1 fruit fly cellular context compared by ENCODE assay signal in the genomic region with DNA sequence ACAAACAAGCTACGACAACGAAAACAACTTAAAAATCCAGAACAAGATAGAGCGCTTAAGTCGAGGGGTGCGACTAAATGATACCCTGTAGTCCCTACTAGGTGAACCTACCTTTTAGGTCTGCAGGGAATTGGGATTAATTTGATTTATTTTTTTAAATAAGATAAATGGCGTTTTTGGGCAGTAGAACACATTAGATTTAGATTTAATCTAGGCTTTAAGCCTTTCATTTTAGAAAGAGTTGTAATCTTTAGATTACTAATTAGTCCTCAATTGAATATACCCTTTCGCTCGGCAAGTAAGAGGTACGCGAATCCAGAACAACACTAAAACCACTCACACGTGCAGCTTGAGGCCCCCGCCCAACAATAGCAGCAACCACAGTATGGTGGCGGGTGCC.
TF ChIP-seq lines count a peak whose summit lies in the region.

No protein-coding gene starts in this region.

TF ChIP-seq in whole organism, prepupa, 60 proteins besides CTCF, POLR2A, EP300 and RAD21 (continued from another document):
- no peak for TF ChIP-seq net (GFP tag; optimal IDR thresholded peaks at IDR 0.05; lab: Kevin White, UChicago)
- TF ChIP-seq CG11762 (GFP tag; optimal IDR thresholded peaks at IDR 0.05; lab: Kevin White, UChicago; ENCODE audit: insufficient read depth): no peak
- no peak for TF ChIP-seq Sox14 (GFP tag; optimal IDR thresholded peaks at IDR 0.05; lab: Kevin White, UChicago)
- no peak for TF ChIP-seq dac (GFP tag; optimal IDR thresholded peaks at IDR 0.05; lab: Kevin White, UChicago)
- peak; percentile 4 for TF ChIP-seq Hr4 (GFP tag; optimal IDR thresholded peaks at IDR 0.05; lab: Kevin White, UChicago)
- no peak for TF ChIP-seq fkh (GFP tag; optimal IDR thresholded peaks at IDR 0.05; lab: Kevin White, UChicago)
- no peak for TF ChIP-seq CG10631 (GFP tag; optimal IDR thresholded peaks at IDR 0.05; lab: Kevin White, UChicago)
- TF ChIP-seq Eip75B (GFP tag; optimal IDR thresholded peaks at IDR 0.05; lab: Kevin White, UChicago): no peak
- TF ChIP-seq salr (GFP tag; optimal IDR thresholded peaks at IDR 0.05; lab: Kevin White, UChicago): no peak
- TF ChIP-seq Hr39 (GFP tag; optimal IDR thresholded peaks at IDR 0.05; lab: Kevin White, UChicago): no peak
- TF ChIP-seq fd59A (GFP tag; optimal IDR thresholded peaks at IDR 0.05; lab: Kevin White, UChicago): no peak
- no peak for TF ChIP-seq CG16779 (tag; optimal IDR thresholded peaks at IDR 0.05; lab: Kevin White, UChicago)
- TF ChIP-seq CG6808 (GFP tag; optimal IDR thresholded peaks at IDR 0.05; lab: Kevin White, UChicago): peak; percentile 14
- TF ChIP-seq CG4318 (GFP tag; optimal IDR thresholded peaks at IDR 0.05; lab: Kevin White, UChicago): peak; percentile 13
- TF ChIP-seq vri (GFP tag; optimal IDR thresholded peaks at IDR 0.05; lab: Kevin White, UChicago): no peak
- no peak for TF ChIP-seq lz (GFP tag; optimal IDR thresholded peaks at IDR 0.05; lab: Kevin White, UChicago)
- peak; percentile 14 for TF ChIP-seq esn (GFP tag; optimal IDR thresholded peaks at IDR 0.05; lab: Kevin White, UChicago)
- peak; percentile 5 for TF ChIP-seq CG31627 (GFP tag; optimal IDR thresholded peaks at IDR 0.05; lab: Kevin White, UChicago)
- TF ChIP-seq CG11902 (GFP tag; optimal IDR thresholded peaks at IDR 0.05; lab: Kevin White, UChicago): no peak
- no peak for TF ChIP-seq CG8632 (GFP tag; optimal IDR thresholded peaks at IDR 0.05; lab: Kevin White, UChicago)
- TF ChIP-seq CG3919 (GFP tag; optimal IDR thresholded peaks at IDR 0.05; lab: Kevin White, UChicago): no peak
- TF ChIP-seq CG8119 (GFP tag; IDR thresholded peaks at IDR 0.05; lab: Robert Waterston, UW): no peak
- peak; percentile 27 for TF ChIP-seq CG3032 (tag; optimal IDR thresholded peaks at IDR 0.05; lab: Kevin White, UChicago)
- TF ChIP-seq Sox15 (GFP tag; optimal IDR thresholded peaks at IDR 0.05; lab: Kevin White, UChicago): no peak
- no peak for TF ChIP-seq spab (GFP tag; optimal IDR thresholded peaks at IDR 0.05; lab: Kevin White, UChicago)
- TF ChIP-seq CG6276 (GFP tag; optimal IDR thresholded peaks at IDR 0.05; lab: Kevin White, UChicago): peak; percentile 21
